Fruit fly (Drosophila melanogaster) whole organism, wandering third instar larva: ENCODE results near the gene CG10345.
A peak's percentile ranks its signal among the peaks of the same experiment; 100 is the strongest.

Experiments
- Abd-B ChIP-seq: fragments of >200 bp; optimal IDR thresholded peaks from 2 replicates; lab custom pipeline; 2017; ENCODE audit warnings: missing biosample characterization, missing genetic modification characterization
- CG32264 ChIP-seq: fragments of 200-800 bp; sonication (Bioruptor generic); optimal IDR thresholded peaks from 2 replicates; lab custom pipeline; 2016; ENCODE audit warnings: missing biosample characterization, missing genetic modification characterization
- CG9705 ChIP-seq: fragments of 200-800 bp; sonication (Bioruptor generic); optimal IDR thresholded peaks from 2 replicates; lab custom pipeline; 2018; ENCODE audit warnings: missing biosample characterization, mild to moderate bottlenecking, missing genetic modification characterization
- CrebA ChIP-seq: fragments of 200-800 bp; sonication (Bioruptor generic); optimal IDR thresholded peaks from 2 replicates; lab custom pipeline; 2016; ENCODE audit warnings: missing biosample characterization, mild to moderate bottlenecking, missing genetic modification characterization, borderline replicate concordance
- Dfd ChIP-seq: fragments of >200 bp; optimal IDR thresholded peaks from 2 replicates; lab custom pipeline; 2017; ENCODE audit warnings: missing biosample characterization, missing genetic modification characterization
- Dif ChIP-seq: fragments of 200-275, 200-300 bp; sonication (Bioruptor generic); optimal IDR thresholded peaks from 2 replicates; lab custom pipeline; 2018; ENCODE audit warnings: missing biosample characterization, missing genetic modification characterization; ENCODE audit not compliant: partially characterized antibody
- GATAd ChIP-seq: sonication (Bioruptor generic); optimal IDR thresholded peaks from 2 replicates; lab custom pipeline; 2016; ENCODE audit warnings: missing biosample characterization, missing genetic modification characterization
- HLH106 ChIP-seq: fragments of 200-800 bp; optimal IDR thresholded peaks from 3 replicates; lab custom pipeline; 2019; ENCODE audit warnings: missing biosample characterization, mild to moderate bottlenecking, missing genetic modification characterization, moderate library complexity
- Hr83 ChIP-seq: fragments of 200-300 bp; sonication (Bioruptor generic); optimal IDR thresholded peaks from 2 replicates; lab custom pipeline; 2016; ENCODE audit warnings: missing biosample characterization, mild to moderate bottlenecking, missing genetic modification characterization, moderate library complexity; ENCODE audit not compliant: poor library complexity, severe bottlenecking
- Mio ChIP-seq: sonication (Bioruptor generic); optimal IDR thresholded peaks from 2 replicates; lab custom pipeline; 2016; ENCODE audit warnings: missing biosample characterization, missing genetic modification characterization
- Myc ChIP-seq: fragments of >200 bp; optimal IDR thresholded peaks from 2 replicates; lab custom pipeline; 2017
- Rel ChIP-seq, 2 experiments: fragments of 200-800 bp; sonication (Bioruptor generic) in 1 of 2; optimal IDR thresholded peaks; 2 replicates in 1 of 2; 3 replicates in 1 of 2; lab custom pipeline; 2016 to 2019; ENCODE audit warnings: mild to moderate bottlenecking in 2 of 2, missing biosample characterization in 2 of 2, missing genetic modification characterization in 2 of 2, moderate library complexity in 1 of 2
- Sp1 ChIP-seq: fragments of 200-800 bp; sonication (Bioruptor generic); optimal IDR thresholded peaks from 3 replicates; lab custom pipeline; 2019; ENCODE audit warnings: missing biosample characterization, mild to moderate bottlenecking, missing genetic modification characterization, moderate library complexity
- Vsx2 ChIP-seq: fragments of 200-300, 225-300 bp; sonication (Bioruptor generic); optimal IDR thresholded peaks from 2 replicates; lab custom pipeline; 2018; ENCODE audit warnings: missing biosample characterization, missing genetic modification characterization; ENCODE audit not compliant: partially characterized antibody
- br ChIP-seq: fragments of 200-800 bp; sonication (Bioruptor generic); optimal IDR thresholded peaks from 2 replicates; lab custom pipeline; 2016; ENCODE audit warnings: missing biosample characterization, missing genetic modification characterization
- brk ChIP-seq: fragments of 200-800 bp; sonication (Bioruptor generic); optimal IDR thresholded peaks from 2 replicates; lab custom pipeline; 2016; ENCODE audit warnings: missing biosample characterization, mild to moderate bottlenecking, missing genetic modification characterization
- dl ChIP-seq, 2 experiments: fragments of 175-275, 200-275 bp in 1 of 2; fragments of 200-275 bp in 1 of 2; sonication (Bioruptor generic); optimal IDR thresholded peaks; lab custom pipeline; 2018; ENCODE audit warnings: mild to moderate bottlenecking in 2 of 2, missing biosample characterization in 2 of 2, missing genetic modification characterization in 2 of 2, moderate library complexity in 2 of 2; ENCODE audit not compliant: partially characterized antibody in 2 of 2, insufficient read depth in 1 of 2
- dmrt93B ChIP-seq: fragments of 200-800 bp; sonication (Bioruptor generic); optimal IDR thresholded peaks from 2 replicates; lab custom pipeline; 2018; ENCODE audit warnings: missing biosample characterization, mild to moderate bottlenecking, missing genetic modification characterization
- dsf ChIP-seq: sonication (Bioruptor generic); optimal IDR thresholded peaks from 2 replicates; lab custom pipeline; 2016; ENCODE audit warnings: missing biosample characterization, missing genetic modification characterization, borderline replicate concordance
- foxo ChIP-seq, 2 experiments: fragments of 200-800 bp; sonication (Bioruptor generic); optimal IDR thresholded peaks; 2 replicates in 1 of 2; 3 replicates in 1 of 2; lab custom pipeline; 2016 to 2017; ENCODE audit warnings: missing biosample characterization in 2 of 2, missing genetic modification characterization in 2 of 2
- fru ChIP-seq: fragments of 200-800 bp; sonication (Bioruptor generic); optimal IDR thresholded peaks from 3 replicates; lab custom pipeline; 2016; ENCODE audit warnings: missing biosample characterization, mild to moderate bottlenecking, missing genetic modification characterization
- h ChIP-seq: fragments of 200-800 bp; sonication (Bioruptor generic); optimal IDR thresholded peaks from 3 replicates; lab custom pipeline; 2016; ENCODE audit warnings: missing biosample characterization, mild to moderate bottlenecking, missing genetic modification characterization
- jim ChIP-seq: fragments of 175-275, 200-325 bp; sonication (Bioruptor generic); optimal IDR thresholded peaks from 2 replicates; lab custom pipeline; 2016; ENCODE audit warnings: missing biosample characterization, mild to moderate bottlenecking, missing genetic modification characterization
- lola ChIP-seq: fragments of >200 bp; optimal IDR thresholded peaks from 2 replicates; lab custom pipeline; 2017; ENCODE audit warnings: missing biosample characterization, missing genetic modification characterization
- psq ChIP-seq: fragments of 200-800 bp; sonication (Bioruptor generic); optimal IDR thresholded peaks from 3 replicates; lab custom pipeline; 2017; ENCODE audit warnings: missing biosample characterization, mild to moderate bottlenecking, missing genetic modification characterization, moderate library complexity
- sv ChIP-seq: fragments of 200-800 bp; sonication (Bioruptor generic); optimal IDR thresholded peaks from 3 replicates; lab custom pipeline; 2016; ENCODE audit warnings: missing biosample characterization, missing genetic modification characterization
- tai ChIP-seq: sonication (Bioruptor generic); optimal IDR thresholded peaks from 2 replicates; lab custom pipeline; 2016; ENCODE audit warnings: missing biosample characterization, missing genetic modification characterization
- woc ChIP-seq: sonication (Bioruptor generic); optimal IDR thresholded peaks from 2 replicates; lab custom pipeline; 2016; ENCODE audit warnings: missing biosample characterization, mild to moderate bottlenecking, missing genetic modification characterization

The CG10345 gene

DNA sequence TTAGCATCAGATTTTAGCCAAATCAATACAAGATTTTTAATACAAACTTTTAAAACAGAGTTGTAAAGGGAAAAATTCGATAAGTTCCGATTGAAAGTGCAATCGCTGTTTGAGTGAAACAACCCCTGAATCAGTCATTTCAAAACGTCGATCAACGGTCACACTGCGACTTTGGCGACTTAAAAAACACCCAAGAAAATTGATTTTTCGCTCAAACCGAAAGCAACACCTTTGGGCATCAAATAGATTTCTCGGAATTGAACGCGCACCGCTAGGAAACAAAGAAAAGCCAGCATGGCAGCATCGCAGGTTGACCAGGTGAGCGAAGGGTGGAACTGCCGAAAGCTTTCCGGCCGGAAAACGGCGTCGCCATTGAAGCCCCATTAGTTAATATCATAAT, 38.9 kb upstream of the CG10345 start, which contains the start of gene Arl6IP1:
Gene Arl6IP1 (plus strand): TSS at position 15 of the 400 bp plus-strand sequence.
- no peak for TF ChIP-seq Myc (lab: Kevin White, UChicago)
- TF ChIP-seq Dfd (GFP tag; lab: Kevin White, UChicago), result no peak
- no peak for TF ChIP-seq Mio (GFP tag; lab: Kevin White, UChicago)
- no peak for TF ChIP-seq brk (GFP tag; lab: Kevin White, UChicago)
- TF ChIP-seq dsf (GFP tag; lab: Kevin White, UChicago), result no peak
- TF ChIP-seq dl (GFP tag; optimal IDR thresholded peaks at IDR 0.05; lab: Kevin White, UChicago; ENCODE audit: insufficient read depth in 1 of 2, partially characterized antibody in 2 of 2), result no peak
- TF ChIP-seq, all 38 proteins: peak for 0

DNA sequence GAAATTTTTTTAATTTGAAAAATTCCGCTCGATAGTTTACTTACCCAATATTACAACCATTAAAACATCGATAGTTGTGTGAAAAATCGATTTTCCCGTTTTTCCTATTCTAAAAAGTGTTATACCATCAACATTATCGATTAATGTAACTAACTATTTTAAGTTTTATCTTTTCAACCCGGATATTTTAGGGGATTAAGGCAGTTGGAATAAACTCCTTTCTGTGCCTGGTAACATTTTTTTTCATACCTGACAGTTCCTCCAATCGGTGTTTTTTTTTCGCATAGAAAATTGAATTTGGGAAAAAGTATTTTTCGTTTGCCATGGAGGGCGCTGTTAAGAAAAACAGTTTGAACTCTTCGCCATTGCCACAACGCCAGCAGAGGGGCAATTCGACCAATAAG, 35.3 kb upstream of the CG10345 start, which contains the start of gene nonA-l:
Gene nonA-l (plus strand): TSS at position 201 of the 404 bp plus-strand sequence.
- TF ChIP-seq sv (GFP tag; lab: Kevin White, UChicago) (no peak), h (GFP tag; lab: Kevin White, UChicago) (no peak)

DNA sequence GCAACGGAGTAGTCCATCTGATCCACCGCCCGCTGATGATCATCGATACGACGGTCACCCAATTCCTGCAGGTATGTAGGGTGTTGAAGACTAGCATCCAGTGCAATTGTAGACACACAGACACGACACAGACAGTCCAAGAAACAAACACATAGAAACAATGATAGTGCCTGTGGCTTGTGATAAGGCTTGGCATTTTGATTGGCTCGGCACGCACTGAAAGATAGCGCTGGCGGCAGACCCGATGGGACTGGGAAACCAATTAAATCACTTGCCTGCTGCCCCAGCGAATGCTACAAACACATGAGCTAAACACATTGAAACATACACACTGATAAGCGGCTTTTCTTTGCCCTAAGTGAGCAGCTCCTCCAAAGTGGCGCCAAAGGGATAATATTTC, 28.0 kb upstream of the CG10345 start:
- TF ChIP-seq Myc (lab: Kevin White, UChicago) (no peak), tai (no peak), Abd-B (GFP tag; lab: Kevin White, UChicago) (no peak), Dfd (GFP tag; lab: Kevin White, UChicago) (no peak), CG32264 (GFP tag; lab: Kevin White, UChicago) (no peak), sv (GFP tag; lab: Kevin White, UChicago) (no peak), Sp1 (no peak), fru (no peak), Hr83 (no peak), lola (GFP tag; lab: Kevin White, UChicago) (no peak), dmrt93B (GFP tag; lab: Kevin White, UChicago) (no peak), h (GFP tag; lab: Kevin White, UChicago) (no peak), br (no peak), brk (GFP tag; lab: Kevin White, UChicago) (no peak), GATAd (GFP tag; lab: Kevin White, UChicago) (no peak)

DNA sequence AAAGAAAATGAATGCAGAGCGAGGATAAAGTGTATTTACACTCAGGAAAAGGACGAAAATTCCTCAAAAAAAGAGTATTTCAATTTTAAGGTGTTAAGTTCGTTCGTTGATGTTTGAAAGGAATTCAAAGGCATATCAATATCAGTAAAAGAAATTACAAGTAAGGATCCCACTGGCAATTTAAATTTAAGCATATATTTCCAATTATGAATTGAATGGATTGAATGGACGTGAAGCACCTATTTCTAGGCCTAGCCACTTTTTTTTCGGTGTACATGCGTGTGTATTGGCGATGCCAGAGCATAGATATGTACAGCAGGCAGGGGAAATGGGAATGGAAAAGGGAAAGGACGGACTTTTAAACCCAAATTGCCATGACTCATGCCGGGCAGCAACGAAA, 25.9 kb upstream of the CG10345 start:
- TF ChIP-seq CG9705 (GFP tag; lab: Kevin White, UChicago) (no peak), psq (GFP tag; lab: Kevin White, UChicago) (peak; percentile 5), foxo (GFP tag; optimal IDR thresholded peaks at IDR 0.05; lab: Kevin White, UChicago) (peak in 1 of 2 experiments; percentile 10), Rel (GFP tag; optimal IDR thresholded peaks at IDR 0.05; lab: Kevin White, UChicago) (no peak), Rel (tag; optimal IDR thresholded peaks at IDR 0.05; lab: Kevin White, UChicago) (no peak), Vsx2 (GFP tag; lab: Kevin White, UChicago) (no peak), woc (GFP tag; lab: Kevin White, UChicago) (no peak), dl (GFP tag; optimal IDR thresholded peaks at IDR 0.05; lab: Kevin White, UChicago; ENCODE audit: insufficient read depth in 1 of 2, partially characterized antibody in 2 of 2) (no peak)

DNA sequence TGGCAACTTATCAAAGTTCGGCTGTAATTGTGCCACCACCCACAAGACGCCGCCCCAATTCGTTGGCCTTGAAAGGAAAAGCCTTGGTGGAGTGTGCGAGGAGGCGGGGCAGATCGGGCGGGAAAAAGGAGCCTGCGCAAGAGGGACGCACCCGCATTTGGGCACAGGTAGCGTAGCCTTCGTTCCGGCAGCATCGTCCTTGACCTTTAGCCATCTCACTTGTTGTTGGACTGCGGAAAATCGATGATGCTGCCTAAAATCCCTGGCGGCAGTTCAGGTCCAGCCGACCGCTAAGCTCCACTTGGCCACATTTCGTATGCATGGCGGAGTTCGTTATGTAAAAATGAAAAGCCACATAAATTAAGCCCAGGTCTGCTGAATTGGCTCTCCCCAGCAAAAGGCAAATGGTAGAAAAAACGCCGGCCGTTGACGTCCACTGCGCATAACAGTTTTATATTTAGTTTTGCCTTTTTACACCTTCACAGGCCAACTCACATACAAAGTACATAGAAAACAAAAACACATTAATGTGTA, 22.3 kb upstream of the CG10345 start:
- TF ChIP-seq HLH106 (tag; lab: Kevin White, UChicago) (no peak), dl (GFP tag; optimal IDR thresholded peaks at IDR 0.05; lab: Kevin White, UChicago; ENCODE audit: insufficient read depth in 1 of 2, partially characterized antibody in 2 of 2) (no peak), Dfd (GFP tag; lab: Kevin White, UChicago) (no peak), fru (no peak), woc (GFP tag; lab: Kevin White, UChicago) (no peak), Dif (GFP tag; lab: Kevin White, UChicago) (no peak), Sp1 (no peak), dsf (GFP tag; lab: Kevin White, UChicago) (no peak), Vsx2 (GFP tag; lab: Kevin White, UChicago) (no peak), h (GFP tag; lab: Kevin White, UChicago) (no peak), sv (GFP tag; lab: Kevin White, UChicago) (no peak), brk (GFP tag; lab: Kevin White, UChicago) (no peak), jim (GFP tag; lab: Kevin White, UChicago) (no peak), CrebA (no peak)
